Worm (Caenorhabditis elegans): Measurements from ENCODE around the gene C53D6.4.

C53D6.4 gene

DNA sequence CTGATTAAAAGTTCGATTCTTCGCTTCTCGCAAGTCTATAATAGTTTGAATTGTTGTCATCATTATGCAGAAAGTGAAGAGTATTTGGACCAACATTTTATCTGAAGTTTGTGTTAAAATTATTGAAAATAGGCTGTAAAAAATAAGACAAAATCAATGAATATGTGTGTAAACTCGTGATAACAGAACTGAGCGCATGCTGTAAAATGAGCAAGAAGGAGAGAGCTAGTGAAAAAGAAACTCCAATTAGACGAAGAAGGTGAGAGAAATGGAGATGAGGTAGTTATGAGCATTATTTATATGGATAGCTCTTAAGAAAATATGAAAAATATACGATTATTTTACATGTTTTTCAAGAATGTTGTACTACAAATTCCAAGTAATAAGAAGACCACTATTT lies at the start of gene C53D6.4:
C53D6.4 (minus strand) TSS at position 101 of the 400 bp plus-strand sequence.
- TF ChIP-seq unc-39 (tag; optimal IDR thresholded peaks at IDR 0.05) (no peak), tbx-8 (GFP tag; optimal IDR thresholded peaks at IDR 0.05) (no peak), hlh-1 (tag; optimal IDR thresholded peaks at IDR 0.05) (no peak), nhr-237 (tag; optimal IDR thresholded peaks at IDR 0.05) (no peak), drap-1 (GFP tag; optimal IDR thresholded peaks at IDR 0.05) (no peak), ham-2 (GFP tag; optimal IDR thresholded peaks at IDR 0.05) (no peak), blmp-1 (tag; optimal IDR thresholded peaks at IDR 0.05) (no peak), snpc-4 (tag; optimal IDR thresholded peaks at IDR 0.05) (no peak)

DNA sequence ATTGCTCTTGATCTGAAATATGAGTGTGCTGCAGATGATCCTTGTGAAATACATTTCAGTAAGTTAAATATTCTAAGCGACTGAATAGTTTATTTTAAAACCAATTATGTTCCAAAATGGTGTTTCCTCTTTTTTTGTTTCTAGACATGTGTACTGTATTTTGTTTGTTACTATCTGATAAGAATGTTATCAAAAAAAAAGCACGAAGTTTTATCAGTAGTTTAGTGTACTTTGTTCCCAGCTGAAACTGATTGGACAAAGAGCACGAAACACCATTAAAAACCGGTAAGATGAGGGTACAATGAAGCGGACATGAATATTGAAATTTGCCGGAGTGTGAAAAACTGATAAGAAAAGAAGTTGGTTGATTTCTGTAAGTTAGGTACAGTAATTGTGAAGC lies 49.4 kb upstream of the C53D6.4 start:
- no peak for TF ChIP-seq hlh-1 (tag; optimal IDR thresholded peaks at IDR 0.05)
- no peak for TF ChIP-seq ceh-39 (tag; optimal IDR thresholded peaks at IDR 0.05)

DNA sequence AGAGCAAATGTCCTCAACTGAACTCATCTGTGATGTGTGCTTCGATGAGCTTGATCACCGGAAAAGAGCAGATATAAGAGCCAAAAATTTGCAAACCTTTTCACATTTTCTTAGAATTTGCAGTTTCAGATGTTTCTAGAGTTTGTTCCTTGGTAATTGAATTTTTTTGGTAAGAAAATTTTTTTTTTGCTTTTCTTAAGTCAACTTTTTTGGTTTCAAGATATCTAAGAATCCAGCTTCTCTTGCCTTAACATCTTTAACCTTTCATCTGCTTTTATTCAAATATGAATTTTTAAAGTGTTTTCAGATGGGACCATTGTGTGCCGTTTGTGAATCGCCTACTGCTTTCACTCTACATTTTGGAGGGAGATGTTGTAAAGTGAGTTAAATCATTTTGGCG lies 49.0 kb upstream of the C53D6.4 start, which contains the start of gene nhr-11:
nhr-11 (plus strand) TSS at position 301 of the 400 bp plus-strand sequence.
- TF ChIP-seq M03D4.4 (tag; optimal IDR thresholded peaks at IDR 0.05): no peak
- TF ChIP-seq cnd-1 (tag; optimal IDR thresholded peaks at IDR 0.05): no peak
- TF ChIP-seq ceh-83 (GFP tag; optimal IDR thresholded peaks at IDR 0.05): no peak
- TF ChIP-seq ceh-39 (tag; optimal IDR thresholded peaks at IDR 0.05): no peak
- TF ChIP-seq ceh-43 (GFP tag; optimal IDR thresholded peaks at IDR 0.05): no peak
- no peak for TF ChIP-seq lin-13 (tag; optimal IDR thresholded peaks at IDR 0.05)
- TF ChIP-seq ces-1 (GFP tag; optimal IDR thresholded peaks at IDR 0.05): no peak
- no peak for TF ChIP-seq flh-1 (GFP tag; optimal IDR thresholded peaks at IDR 0.05)
- TF ChIP-seq bed-3 (GFP tag; optimal IDR thresholded peaks at IDR 0.05): no peak
- TF ChIP-seq pha-4 (tag; optimal IDR thresholded peaks at IDR 0.05): no peak
- no peak for TF ChIP-seq tbx-8 (GFP tag; optimal IDR thresholded peaks at IDR 0.05)
- TF ChIP-seq unc-62 (GFP tag; optimal IDR thresholded peaks at IDR 0.05): no peak
- no peak for TF ChIP-seq zip-8 (tag; optimal IDR thresholded peaks at IDR 0.05)
- no peak for TF ChIP-seq mls-2 (tag; optimal IDR thresholded peaks at IDR 0.05)
- TF ChIP-seq lsy-2 (tag; optimal IDR thresholded peaks at IDR 0.05): no peak
- no peak for TF ChIP-seq drap-1 (GFP tag; optimal IDR thresholded peaks at IDR 0.05)
- TF ChIP-seq elt-1 (tag; optimal IDR thresholded peaks at IDR 0.05; ENCODE audit: borderline replicate concordance, insufficient read depth): no peak

ce11 chrIV:9067277-9068197 lies 46.8 kb upstream of the C53D6.4 start:
- TF ChIP-seq zip-8 (tag; optimal IDR thresholded peaks at IDR 0.05): peak; percentile 58

ce11 chrIV:9063518-9063917 lies 42.8 kb upstream of the C53D6.4 start:
- TF ChIP-seq ceh-43 (GFP tag; optimal IDR thresholded peaks at IDR 0.05) (no peak), drap-1 (GFP tag; optimal IDR thresholded peaks at IDR 0.05) (no peak), hlh-1 (tag; optimal IDR thresholded peaks at IDR 0.05) (no peak), mab-5 (tag; optimal IDR thresholded peaks at IDR 0.05) (no peak), unc-39 (tag; optimal IDR thresholded peaks at IDR 0.05) (no peak), pha-4 (tag; optimal IDR thresholded peaks at IDR 0.05) (no peak), lin-13 (tag; optimal IDR thresholded peaks at IDR 0.05) (no peak), bed-3 (GFP tag; optimal IDR thresholded peaks at IDR 0.05) (no peak), nhr-2 (tag; optimal IDR thresholded peaks at IDR 0.05) (no peak), M03D4.4 (tag; optimal IDR thresholded peaks at IDR 0.05) (no peak), ces-1 (GFP tag; optimal IDR thresholded peaks at IDR 0.05) (no peak), elt-3 (tag; optimal IDR thresholded peaks at IDR 0.05) (no peak), lsy-2 (tag; optimal IDR thresholded peaks at IDR 0.05) (no peak), unc-62 (GFP tag; optimal IDR thresholded peaks at IDR 0.05) (no peak), ham-2 (GFP tag; optimal IDR thresholded peaks at IDR 0.05) (no peak), zip-8 (tag; optimal IDR thresholded peaks at IDR 0.05) (no peak), ceh-83 (GFP tag; optimal IDR thresholded peaks at IDR 0.05) (no peak), snpc-4 (tag; optimal IDR thresholded peaks at IDR 0.05) (no peak), tbx-8 (GFP tag; optimal IDR thresholded peaks at IDR 0.05) (no peak), ztf-11 (tag; optimal IDR thresholded peaks at IDR 0.05) (no peak)

DNA sequence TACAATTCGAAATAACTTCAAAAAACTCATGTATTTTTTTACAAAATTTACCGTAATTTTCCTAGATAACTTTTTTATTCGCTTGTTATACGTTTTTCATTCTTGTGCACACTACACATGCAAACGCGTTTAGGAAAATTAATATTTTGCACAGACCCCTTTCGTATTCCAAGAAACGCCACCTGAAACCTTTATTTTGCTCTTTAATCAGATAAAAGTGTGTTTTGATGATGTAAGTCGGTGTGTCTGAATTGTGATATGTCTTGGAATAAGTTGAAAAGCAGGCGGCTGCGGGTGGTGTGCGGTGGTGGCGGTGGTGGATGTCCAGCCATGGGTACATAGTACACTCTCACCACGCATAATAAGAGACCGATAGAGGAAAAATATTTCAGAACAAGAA lies 32.7 kb upstream of the C53D6.4 start:
- TF ChIP-seq unc-39 (tag; optimal IDR thresholded peaks at IDR 0.05) (no peak), zip-8 (tag; optimal IDR thresholded peaks at IDR 0.05) (no peak), tbx-8 (GFP tag; optimal IDR thresholded peaks at IDR 0.05) (no peak)
